Worm (Caenorhabditis elegans) whole organism, early embryonic: ENCODE measurements around the gene cutl-3.

Source experiments
- B0310.2 ChIP-seq: sonication (generic microtip); optimal IDR thresholded peaks from 2 replicates; lab custom pipeline; 2016; ENCODE audit warnings: mild to moderate bottlenecking, missing genetic modification characterization, missing compliant biosample characterization
- F13C5.2 ChIP-seq: sonication (generic microtip); optimal IDR thresholded peaks from 2 replicates; lab custom pipeline; 2017; ENCODE audit warnings: mild to moderate bottlenecking, missing genetic modification characterization, inconsistent platforms, missing compliant biosample characterization
- aly-1 ChIP-seq: sonication (generic microtip); optimal IDR thresholded peaks from 2 replicates; lab custom pipeline; 2016; ENCODE audit warnings: missing genetic modification characterization, missing compliant biosample characterization
- ama-1 ChIP-seq: fragments of 150-350 bp; optimal IDR thresholded peaks from 2 replicates; lab custom pipeline; 2014
- ceh-13 ChIP-seq: fragments of 200-800 bp; sonication (Bioruptor generic); optimal IDR thresholded peaks from 2 replicates; lab custom pipeline; 2018; ENCODE audit warnings: mild to moderate bottlenecking, missing genetic modification characterization, missing compliant biosample characterization
- ceh-36 ChIP-seq: sonication (generic microtip); optimal IDR thresholded peaks from 2 replicates; lab custom pipeline; 2016; ENCODE audit warnings: missing genetic modification characterization, inconsistent platforms, missing compliant biosample characterization
- ets-7 ChIP-seq: sonication (generic microtip); optimal IDR thresholded peaks from 2 replicates; lab custom pipeline; 2016; ENCODE audit warnings: missing genotype, missing genetic modification characterization, missing compliant biosample characterization
- flt-1 ChIP-seq: fragments of 200-800 bp; sonication (Bioruptor generic); IDR thresholded peaks from 2 replicates; pipeline ENCODE4 v1.3.6; 2022; ENCODE audit warnings: missing genetic modification characterization, missing compliant biosample characterization
- hmbx-1 ChIP-seq: sonication (generic microtip); optimal IDR thresholded peaks from 2 replicates; lab custom pipeline; 2016; ENCODE audit warnings: mild to moderate bottlenecking, missing genetic modification characterization, missing compliant biosample characterization
- hmg-4 ChIP-seq: fragments of 200-800 bp; sonication (Bioruptor generic); optimal IDR thresholded peaks from 2 replicates; lab custom pipeline; 2018; ENCODE audit warnings: mild to moderate bottlenecking, missing genetic modification characterization, missing compliant biosample characterization
- hnd-1 ChIP-seq: sonication (generic microtip); optimal IDR thresholded peaks from 2 replicates; lab custom pipeline; 2016; ENCODE audit warnings: missing genetic modification characterization, missing compliant biosample characterization
- pes-1 ChIP-seq: fragments of 200-800 bp; sonication (Bioruptor generic); IDR thresholded peaks from 2 replicates; pipeline ENCODE4 v1.3.6; 2022; ENCODE audit warnings: missing genetic modification reagents, missing genetic modification characterization, missing compliant biosample characterization
- scrt-1 ChIP-seq: fragments of 200-800 bp; sonication (Bioruptor generic); IDR thresholded peaks from 2 replicates; pipeline ENCODE4 v1.3.6; 2022; ENCODE audit warnings: missing genetic modification characterization, missing compliant biosample characterization
- sea-1 ChIP-seq: fragments of 200-800 bp; sonication (Bioruptor generic); conservative IDR thresholded peaks from 2 replicates; pipeline ENCODE4 v1.3.6; 2022; ENCODE audit warnings: missing genetic modification characterization, missing compliant biosample characterization
- tbx-11 ChIP-seq: fragments of 200-800 bp; sonication (Bioruptor generic); IDR thresholded peaks from 2 replicates; pipeline ENCODE4 v1.3.6; 2022; ENCODE audit warnings: missing genetic modification characterization, missing compliant biosample characterization
- tbx-37 ChIP-seq: fragments of 200-800 bp; sonication (Bioruptor generic); conservative IDR thresholded peaks from 2 replicates; pipeline ENCODE4 v1.3.6; 2022; ENCODE audit warnings: missing genetic modification reagents, missing genetic modification characterization, missing compliant biosample characterization
- tra-4 ChIP-seq: sonication (generic microtip); optimal IDR thresholded peaks from 2 replicates; lab custom pipeline; 2017; ENCODE audit warnings: missing genetic modification characterization, missing compliant biosample characterization

cutl-3 gene

ce11 chrX:15013941-15014453 lies 15.0 kb upstream of the cutl-3 start:
- no peak for TF ChIP-seq ama-1 (lab: Kevin White, UChicago)
- TF ChIP-seq aly-1 (tag; lab: Kevin White, UChicago) = no peak
- no peak for TF ChIP-seq ceh-13 (GFP tag; lab: Kevin White, UChicago)
- no peak for TF ChIP-seq tra-4 (tag; lab: Kevin White, UChicago)
- TF ChIP-seq B0310.2 = no peak
- no peak for TF ChIP-seq hmbx-1 (tag; lab: Kevin White, UChicago)
- no peak for TF ChIP-seq ets-7 (tag; lab: Kevin White, UChicago)
- no peak for TF ChIP-seq scrt-1 (GFP tag; lab: Robert Waterston, UW)

DNA sequence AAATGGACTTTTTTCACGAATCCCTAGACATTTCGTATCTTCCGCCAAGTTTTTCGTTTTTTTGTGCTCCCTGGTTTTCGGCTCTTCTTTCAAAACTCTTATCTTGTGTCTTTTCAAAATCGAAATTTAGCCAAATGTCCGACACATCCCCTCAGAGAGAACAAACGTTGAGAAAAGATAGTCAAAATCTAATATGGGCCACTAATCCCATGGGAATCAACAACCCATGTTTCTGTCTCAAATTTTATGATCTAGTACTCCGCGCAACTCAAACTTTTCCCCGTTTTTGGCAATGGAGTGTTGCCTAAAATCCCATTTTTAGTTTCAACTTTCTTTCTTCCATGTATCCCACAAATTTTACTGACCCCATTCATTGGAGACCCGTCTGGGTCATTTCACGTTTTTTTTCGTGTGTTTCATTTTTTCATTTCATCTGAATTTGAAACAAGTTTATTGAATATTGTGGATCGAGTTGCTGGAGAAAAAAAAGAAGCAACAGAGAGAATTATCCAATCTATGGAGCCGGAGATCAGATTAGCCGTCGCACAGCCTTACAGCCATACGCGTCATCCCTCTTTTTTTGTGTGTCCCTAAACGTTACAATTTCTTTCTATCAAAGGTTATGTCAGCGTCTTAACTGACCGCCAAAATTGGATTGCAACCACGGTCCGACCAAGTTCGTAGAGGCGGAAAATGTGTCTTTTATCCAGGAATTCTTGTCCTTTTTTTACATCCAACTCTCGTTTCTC lies 12.7 kb upstream of the cutl-3 start:
- TF ChIP-seq ceh-13 (GFP tag; lab: Kevin White, UChicago) (no peak), tbx-37 (no peak), sea-1 (GFP tag; lab: Robert Waterston, UW) (no peak), tra-4 (tag; lab: Kevin White, UChicago) (no peak), hmg-4 (GFP tag; lab: Kevin White, UChicago) (no peak), aly-1 (tag; lab: Kevin White, UChicago) (no peak), pes-1 (no peak), ama-1 (lab: Kevin White, UChicago) (no peak), tbx-11 (no peak), flt-1 (GFP tag; lab: Robert Waterston, UW) (no peak), ets-7 (tag; lab: Kevin White, UChicago) (no peak), ceh-36 (tag; lab: Kevin White, UChicago) (no peak), hnd-1 (tag; lab: Kevin White, UChicago) (no peak), B0310.2 (no peak)

- no peak for TF ChIP-seq tra-4 (tag; lab: Kevin White, UChicago)
Observed at ce11 chrX:15010941-15011340, 11.9 kb upstream of the cutl-3 start.

DNA sequence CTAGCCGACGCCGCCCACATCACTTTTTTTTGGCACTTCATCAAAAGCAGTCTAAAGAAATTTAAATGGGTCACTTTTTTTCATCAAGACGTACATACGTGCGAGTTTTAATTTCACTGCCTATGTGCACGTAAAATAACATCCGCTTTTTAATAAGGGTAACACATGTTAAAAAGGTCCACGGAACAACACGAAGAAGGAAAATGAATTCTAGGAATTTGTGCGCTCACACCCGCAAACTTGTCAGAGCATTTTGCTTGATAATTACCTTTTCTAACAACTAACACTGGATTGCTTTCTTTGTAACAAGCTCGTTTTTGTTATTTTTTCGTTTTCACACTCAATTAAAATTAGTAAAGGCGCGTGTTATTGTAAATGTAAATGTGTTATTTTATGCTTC lies 9.7 kb upstream of the cutl-3 start:
- TF ChIP-seq hnd-1 (tag; lab: Kevin White, UChicago) (no peak), F13C5.2 (tag; lab: Kevin White, UChicago) (no peak), tra-4 (tag; lab: Kevin White, UChicago) (no peak), ama-1 (lab: Kevin White, UChicago) (no peak), flt-1 (GFP tag; lab: Robert Waterston, UW) (no peak), hmg-4 (GFP tag; lab: Kevin White, UChicago) (no peak), scrt-1 (GFP tag; lab: Robert Waterston, UW) (no peak), sea-1 (GFP tag; lab: Robert Waterston, UW) (no peak), ceh-13 (GFP tag; lab: Kevin White, UChicago) (no peak), ceh-36 (tag; lab: Kevin White, UChicago) (no peak), ets-7 (tag; lab: Kevin White, UChicago) (no peak), tbx-37 (no peak)

DNA sequence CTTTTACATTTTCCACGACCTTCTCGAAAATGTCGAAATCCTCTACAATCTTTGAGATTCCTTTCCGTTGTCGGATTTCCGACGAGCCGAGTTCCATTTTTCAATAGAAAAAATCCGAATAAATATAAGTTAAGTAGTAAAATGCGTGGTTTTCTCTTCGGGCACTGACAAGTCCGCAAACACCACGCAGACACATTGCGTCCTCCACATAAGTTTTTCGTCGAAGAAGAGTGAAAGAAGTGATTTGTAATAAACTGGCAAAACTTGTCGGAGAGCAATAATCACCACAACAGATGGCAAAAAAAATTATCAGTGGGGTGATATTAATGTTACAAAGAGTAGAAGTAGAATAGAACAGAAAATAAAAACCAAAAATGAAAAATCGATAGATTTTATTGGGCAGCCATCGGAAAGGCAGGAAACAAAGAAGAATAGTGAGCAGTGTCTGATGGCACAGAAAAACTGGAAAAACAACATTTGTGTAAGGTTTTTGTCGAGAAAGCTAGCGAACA lies 7.9 kb upstream of the cutl-3 start, which contains the start of gene ergi-2:
Gene ergi-2, minus strand, starts transcription at position 462 of the 512 bp plus-strand sequence.
- TF ChIP-seq ets-7 (tag; lab: Kevin White, UChicago) = no peak
- no peak for TF ChIP-seq ama-1 (lab: Kevin White, UChicago)
- TF ChIP-seq pes-1 = no peak
- TF ChIP-seq ceh-36 (tag; lab: Kevin White, UChicago) = no peak
- no peak for TF ChIP-seq tbx-11
- TF ChIP-seq aly-1 (tag; lab: Kevin White, UChicago) = no peak
- no peak for TF ChIP-seq sea-1 (GFP tag; lab: Robert Waterston, UW)
- no peak for TF ChIP-seq flt-1 (GFP tag; lab: Robert Waterston, UW)
- TF ChIP-seq B0310.2 = no peak
- TF ChIP-seq ceh-13 (GFP tag; lab: Kevin White, UChicago) = no peak
- TF ChIP-seq hmg-4 (GFP tag; lab: Kevin White, UChicago) = no peak
- TF ChIP-seq tbx-37 = no peak
- no peak for TF ChIP-seq hnd-1 (tag; lab: Kevin White, UChicago)
- no peak for TF ChIP-seq scrt-1 (GFP tag; lab: Robert Waterston, UW)
- TF ChIP-seq hmbx-1 (tag; lab: Kevin White, UChicago) = no peak
- TF ChIP-seq F13C5.2 (tag; lab: Kevin White, UChicago) = no peak
- TF ChIP-seq tra-4 (tag; lab: Kevin White, UChicago) = no peak

- no peak for TF ChIP-seq F13C5.2 (tag; lab: Kevin White, UChicago)
- TF ChIP-seq ceh-36 (tag; lab: Kevin White, UChicago) = no peak
- TF ChIP-seq hmbx-1 (tag; lab: Kevin White, UChicago) = no peak
- TF ChIP-seq tbx-37 = no peak
- TF ChIP-seq tbx-11 = no peak
- TF ChIP-seq pes-1 = no peak
- no peak for TF ChIP-seq ets-7 (tag; lab: Kevin White, UChicago)
- no peak for TF ChIP-seq hmg-4 (GFP tag; lab: Kevin White, UChicago)
- TF ChIP-seq sea-1 (GFP tag; lab: Robert Waterston, UW) = no peak
- no peak for TF ChIP-seq B0310.2
- TF ChIP-seq ama-1 (lab: Kevin White, UChicago) = no peak
Observed at ce11 chrX:15003891-15004550, 5.0 kb upstream of the cutl-3 start, which contains the start of gene slc-25A18.1. TSS of gene slc-25A18.1 (minus strand) at chrX:15003941.

ce11 chrX:14993744-14994143 lies 5.3 kb downstream of the cutl-3 start:
- TF ChIP-seq ets-7 (tag; lab: Kevin White, UChicago) = no peak
- no peak for TF ChIP-seq ceh-36 (tag; lab: Kevin White, UChicago)
- TF ChIP-seq tra-4 (tag; lab: Kevin White, UChicago) = no peak
- TF ChIP-seq hmg-4 (GFP tag; lab: Kevin White, UChicago) = no peak
- no peak for TF ChIP-seq tbx-37
- no peak for TF ChIP-seq F13C5.2 (tag; lab: Kevin White, UChicago)
- TF ChIP-seq hmbx-1 (tag; lab: Kevin White, UChicago) = no peak
- TF ChIP-seq B0310.2 = no peak
- no peak for TF ChIP-seq ama-1 (lab: Kevin White, UChicago)
- no peak for TF ChIP-seq aly-1 (tag; lab: Kevin White, UChicago)
- TF ChIP-seq flt-1 (GFP tag; lab: Robert Waterston, UW) = no peak
- no peak for TF ChIP-seq pes-1
- TF ChIP-seq scrt-1 (GFP tag; lab: Robert Waterston, UW) = no peak
- no peak for TF ChIP-seq ceh-13 (GFP tag; lab: Kevin White, UChicago)
- TF ChIP-seq tbx-11 = no peak
- TF ChIP-seq hnd-1 (tag; lab: Kevin White, UChicago) = no peak
- TF ChIP-seq sea-1 (GFP tag; lab: Robert Waterston, UW) = no peak
